Worm (Caenorhabditis elegans) whole organism, L4/young adult: ENCODE data around the gene C18C4.7.

ENCODE experiments used
- dao-5 ChIP-seq: sonication (generic microtip); optimal IDR thresholded peaks from 2 replicates; lab custom pipeline; 2016; ENCODE audit warnings: missing genotype, missing genetic modification characterization, moderate library complexity, missing compliant biosample characterization
- him-1 ChIP-seq: sonication (generic microtip); optimal IDR thresholded peaks from 2 replicates; lab custom pipeline; 2016; ENCODE audit warnings: missing genotype, missing genetic modification reagents, missing genetic modification characterization, missing compliant biosample characterization

ce11 chrV:5559882-5560281 lies 7.1 kb downstream of the C18C4.7 start:
- no peak for TF ChIP-seq dao-5 (tag; lab: Kevin White, UChicago)
- no peak for TF ChIP-seq him-1 (tag; lab: Kevin White, UChicago)
